Fruit fly (Drosophila melanogaster) whole organism, pupa: Measurements from ENCODE around the gene Spn75F.

ENCODE experiments used
- CG10348 ChIP-seq: fragments of 200-800 bp; sonication (Bioruptor generic); IDR thresholded peaks from 2 replicates; pipeline ENCODE4 v1.3.6; 2022; ENCODE audit warnings: missing biosample characterization, missing genetic modification characterization
- CG12605 ChIP-seq: fragments of 200-800 bp; sonication (Bioruptor generic); IDR thresholded peaks from 2 replicates; pipeline ENCODE4 v1.3.6; 2022; ENCODE audit warnings: missing biosample characterization, missing genetic modification characterization
- CG13204 ChIP-seq: fragments of 200-800 bp; sonication (Bioruptor generic); optimal IDR thresholded peaks from 2 replicates; lab custom pipeline; 2018; ENCODE audit warnings: missing biosample characterization, mild to moderate bottlenecking, missing genetic modification characterization, moderate library complexity
- CG14655 ChIP-seq: fragments of 200-800 bp; sonication (Bioruptor generic); optimal IDR thresholded peaks from 3 replicates; lab custom pipeline; 2017; ENCODE audit warnings: mild to moderate bottlenecking, missing biosample characterization, missing genetic modification reagents, missing genetic modification characterization
- CG15710 ChIP-seq: fragments of 200-800 bp; sonication (Bioruptor generic); optimal IDR thresholded peaks from 2 replicates; lab custom pipeline; 2018; ENCODE audit warnings: missing biosample characterization, mild to moderate bottlenecking, missing genetic modification characterization, moderate library complexity
- CG17806 ChIP-seq: fragments of 200-800 bp; sonication (Bioruptor generic); optimal IDR thresholded peaks from 2 replicates; lab custom pipeline; 2018; ENCODE audit warnings: missing biosample characterization, mild to moderate bottlenecking, missing genetic modification characterization, moderate library complexity
- CG32121 ChIP-seq: fragments of 200-800 bp; sonication (Bioruptor generic); IDR thresholded peaks from 2 replicates; pipeline ENCODE4 v1.3.6; 2022; ENCODE audit warnings: missing biosample characterization, missing genetic modification characterization
- CG34367 ChIP-seq: fragments of 200-800 bp; sonication (Bioruptor generic); optimal IDR thresholded peaks from 2 replicates; lab custom pipeline; 2018; ENCODE audit warnings: missing biosample characterization, mild to moderate bottlenecking, missing genetic modification characterization
- CG4496 ChIP-seq: fragments of 200-800 bp; sonication (Bioruptor generic); IDR thresholded peaks from 3 replicates; pipeline ENCODE4 v1.3.6; 2022; ENCODE audit warnings: missing biosample characterization, missing genetic modification characterization
- CG8159 ChIP-seq: fragments of 200-800 bp; sonication (Bioruptor generic); optimal IDR thresholded peaks from 3 replicates; lab custom pipeline; 2018; ENCODE audit warnings: missing biosample characterization, mild to moderate bottlenecking, missing genetic modification characterization, moderate library complexity
- CG8301 ChIP-seq: fragments of 200-800 bp; sonication (Bioruptor generic); optimal IDR thresholded peaks from 2 replicates; lab custom pipeline; 2018; ENCODE audit warnings: missing biosample characterization, mild to moderate bottlenecking, missing genetic modification characterization
- CG9948 ChIP-seq: fragments of 200-800 bp; sonication (Bioruptor generic); optimal IDR thresholded peaks from 2 replicates; lab custom pipeline; 2018; ENCODE audit warnings: missing biosample characterization, mild to moderate bottlenecking, missing genetic modification characterization, moderate library complexity
- D1 ChIP-seq: fragments of 200-800 bp; sonication (Bioruptor generic); optimal IDR thresholded peaks from 2 replicates; lab custom pipeline; 2018; ENCODE audit warnings: missing biosample characterization, mild to moderate bottlenecking, missing genetic modification characterization, moderate library complexity
- EcR ChIP-seq: fragments of 200-800 bp; sonication (Bioruptor generic); optimal IDR thresholded peaks from 3 replicates; lab custom pipeline; 2019; ENCODE audit warnings: missing biosample characterization, missing genetic modification characterization, mild to moderate bottlenecking, moderate library complexity, missing genetic modification reagents
- Ets98B ChIP-seq: fragments of 200-800 bp; sonication (Bioruptor generic); IDR thresholded peaks from 2 replicates; pipeline ENCODE4 v1.3.6; 2022; ENCODE audit warnings: missing biosample characterization, missing genetic modification characterization
- Pif1A ChIP-seq: fragments of 200-800 bp; sonication (Bioruptor generic); optimal IDR thresholded peaks from 3 replicates; lab custom pipeline; 2016; ENCODE audit warnings: missing biosample characterization, missing genetic modification characterization
- Pif1B ChIP-seq: fragments of 200-800 bp; sonication (Bioruptor generic); optimal IDR thresholded peaks from 3 replicates; lab custom pipeline; 2016; ENCODE audit warnings: missing biosample characterization, missing genetic modification characterization
- Snoo ChIP-seq: fragments of 200-800 bp; sonication (Bioruptor generic); optimal IDR thresholded peaks from 3 replicates; lab custom pipeline; 2017; ENCODE audit warnings: missing biosample characterization, mild to moderate bottlenecking, missing genetic modification characterization, inconsistent platforms
- fd96Ca ChIP-seq: fragments of 200-800 bp; sonication (Bioruptor generic); IDR thresholded peaks from 3 replicates; pipeline ENCODE4 v1.3.6; 2022; ENCODE audit warnings: missing biosample characterization, missing genetic modification characterization
- gl ChIP-seq: fragments of 200-800 bp; sonication (Bioruptor generic); optimal IDR thresholded peaks from 2 replicates; lab custom pipeline; 2018; ENCODE audit warnings: missing biosample characterization, mild to moderate bottlenecking, missing genetic modification characterization
- rn ChIP-seq: fragments of 200-800 bp; sonication (Bioruptor generic); IDR thresholded peaks from 2 replicates; pipeline ENCODE4 v1.3.6; 2022; ENCODE audit warnings: missing biosample characterization, missing genetic modification characterization

Gene Spn75F

DNA sequence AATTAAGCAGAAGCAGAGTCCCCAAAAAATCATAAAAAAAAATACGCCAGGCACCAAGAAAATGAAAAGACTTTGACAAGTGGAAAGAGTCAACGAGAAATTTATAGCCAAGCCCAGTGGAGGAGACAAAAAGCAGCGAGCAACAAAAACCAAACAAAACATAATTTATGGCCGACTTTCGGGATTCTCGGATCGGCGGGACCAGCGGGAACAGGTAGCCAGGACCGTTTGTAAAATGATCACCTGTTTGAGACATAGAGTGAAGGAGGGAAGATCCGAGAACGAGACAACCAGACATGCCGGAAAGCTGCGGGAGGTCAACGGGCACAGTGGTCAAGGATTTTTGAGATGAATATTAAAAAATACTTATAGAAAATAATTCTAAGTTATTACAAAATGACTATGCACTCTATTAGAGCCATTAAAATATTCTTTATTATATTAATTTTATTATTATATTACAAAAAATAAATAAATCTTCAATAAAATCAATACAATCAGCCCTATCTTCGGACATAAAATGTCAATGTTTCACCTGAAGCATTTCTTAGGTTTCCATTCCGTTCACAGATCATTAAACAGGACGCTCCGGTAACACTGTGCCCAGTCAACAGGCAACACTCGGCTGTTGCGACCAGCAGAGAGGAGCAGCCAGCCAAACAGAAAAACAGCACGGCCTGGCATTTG lies 38.3 kb upstream of the Spn75F start:
- TF ChIP-seq Snoo (tag; lab: Kevin White, UChicago): peak; percentile 68
- peak; percentile 70 for TF ChIP-seq CG17806 (tag; lab: Kevin White, UChicago)
- TF ChIP-seq Pif1A: peak; percentile 39
- peak; percentile 27 for TF ChIP-seq Pif1B (GFP tag; lab: Kevin White, UChicago)
- peak; percentile 80 for TF ChIP-seq CG14655 (GFP tag; lab: Kevin White, UChicago)
- TF ChIP-seq CG12605 (GFP tag; lab: Robert Waterston, UW): 0 out of 2 replicates have a peak, but pooled peaks have one; percentile 43
- peak; percentile 25; the same call in 1 of the 2 replicates for TF ChIP-seq CG32121 (GFP tag; lab: Robert Waterston, UW)
- TF ChIP-seq EcR (GFP tag; lab: Kevin White, UChicago): no peak
- TF ChIP-seq CG9948: peak; percentile 78
- TF ChIP-seq CG4496 (GFP tag; lab: Robert Waterston, UW): peak; percentile 61; the same call in 1 of the 3 replicates
- TF ChIP-seq gl (tag; lab: Kevin White, UChicago): peak; percentile 18
- peak; percentile 20 for TF ChIP-seq D1 (tag; lab: Kevin White, UChicago)
- no peak for TF ChIP-seq Ets98B (GFP tag; lab: Robert Waterston, UW)
- 0 out of 2 replicates have a peak, but pooled peaks have one; percentile 16 for TF ChIP-seq rn (GFP tag; lab: Robert Waterston, UW)
- no peak for TF ChIP-seq CG10348
- TF ChIP-seq CG13204 (GFP tag; lab: Kevin White, UChicago): peak; percentile 66
- TF ChIP-seq CG8301: peak; percentile 69
- TF ChIP-seq CG15710: peak; percentile 74
- no peak for TF ChIP-seq fd96Ca (GFP tag; lab: Robert Waterston, UW)
- peak; percentile 61 for TF ChIP-seq CG34367 (tag; lab: Kevin White, UChicago)
- peak; percentile 80 for TF ChIP-seq CG8159 (tag; lab: Kevin White, UChicago)

DNA sequence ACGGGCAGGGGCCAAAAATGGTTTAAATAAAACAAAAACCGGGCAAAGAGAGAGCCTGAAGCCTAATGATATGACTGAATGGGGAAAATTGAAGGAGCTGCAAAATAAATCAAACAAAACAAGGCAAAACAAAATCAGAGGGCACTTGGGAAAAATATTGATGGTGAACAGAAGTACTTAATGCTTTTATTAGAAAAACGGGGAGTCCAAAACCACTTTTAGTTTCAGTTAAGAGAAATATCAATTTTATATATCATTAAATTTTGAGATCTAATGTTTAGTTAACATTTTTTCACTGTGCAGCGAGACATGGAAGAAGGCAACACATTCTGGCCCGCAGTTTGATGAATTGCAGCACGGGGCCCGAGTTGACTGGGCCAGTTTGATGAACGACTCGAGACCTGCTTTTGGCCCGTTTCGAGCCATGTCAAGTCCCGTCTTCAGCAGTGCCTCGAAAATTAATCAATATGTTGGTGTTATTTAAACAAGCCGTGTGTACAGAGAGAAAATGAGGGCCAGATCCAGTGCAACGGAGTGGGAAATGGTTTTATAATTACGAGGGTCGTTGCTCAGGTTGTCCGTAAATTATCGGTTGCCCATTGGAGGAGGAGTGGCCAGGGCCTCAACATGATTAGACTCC lies 37.0 kb upstream of the Spn75F start:
- TF ChIP-seq D1 (tag; lab: Kevin White, UChicago) (no peak), CG14655 (GFP tag; lab: Kevin White, UChicago) (peak; percentile 69), CG15710 (peak; percentile 39), Ets98B (GFP tag; lab: Robert Waterston, UW) (peak; percentile 36; the same call in 1 of the 2 replicates), CG4496 (GFP tag; lab: Robert Waterston, UW) (peak; percentile 55; the same call in 2 of the 3 replicates), CG9948 (peak; percentile 37), fd96Ca (GFP tag; lab: Robert Waterston, UW) (0 out of 3 replicates have a peak, but pooled peaks have one; percentile 39), CG34367 (tag; lab: Kevin White, UChicago) (peak; percentile 21), CG8301 (peak; percentile 70), CG32121 (GFP tag; lab: Robert Waterston, UW) (peak; percentile 54), gl (tag; lab: Kevin White, UChicago) (no peak), rn (GFP tag; lab: Robert Waterston, UW) (no peak), CG17806 (tag; lab: Kevin White, UChicago) (peak; percentile 58), CG8159 (tag; lab: Kevin White, UChicago) (peak; percentile 51), CG12605 (GFP tag; lab: Robert Waterston, UW) (peak; percentile 49; the same call in 1 of the 2 replicates), CG10348 (no peak), Snoo (tag; lab: Kevin White, UChicago) (peak; percentile 55), Pif1A (peak; percentile 72), CG13204 (GFP tag; lab: Kevin White, UChicago) (no peak), Pif1B (GFP tag; lab: Kevin White, UChicago) (peak; percentile 61), EcR (GFP tag; lab: Kevin White, UChicago) (no peak)

DNA sequence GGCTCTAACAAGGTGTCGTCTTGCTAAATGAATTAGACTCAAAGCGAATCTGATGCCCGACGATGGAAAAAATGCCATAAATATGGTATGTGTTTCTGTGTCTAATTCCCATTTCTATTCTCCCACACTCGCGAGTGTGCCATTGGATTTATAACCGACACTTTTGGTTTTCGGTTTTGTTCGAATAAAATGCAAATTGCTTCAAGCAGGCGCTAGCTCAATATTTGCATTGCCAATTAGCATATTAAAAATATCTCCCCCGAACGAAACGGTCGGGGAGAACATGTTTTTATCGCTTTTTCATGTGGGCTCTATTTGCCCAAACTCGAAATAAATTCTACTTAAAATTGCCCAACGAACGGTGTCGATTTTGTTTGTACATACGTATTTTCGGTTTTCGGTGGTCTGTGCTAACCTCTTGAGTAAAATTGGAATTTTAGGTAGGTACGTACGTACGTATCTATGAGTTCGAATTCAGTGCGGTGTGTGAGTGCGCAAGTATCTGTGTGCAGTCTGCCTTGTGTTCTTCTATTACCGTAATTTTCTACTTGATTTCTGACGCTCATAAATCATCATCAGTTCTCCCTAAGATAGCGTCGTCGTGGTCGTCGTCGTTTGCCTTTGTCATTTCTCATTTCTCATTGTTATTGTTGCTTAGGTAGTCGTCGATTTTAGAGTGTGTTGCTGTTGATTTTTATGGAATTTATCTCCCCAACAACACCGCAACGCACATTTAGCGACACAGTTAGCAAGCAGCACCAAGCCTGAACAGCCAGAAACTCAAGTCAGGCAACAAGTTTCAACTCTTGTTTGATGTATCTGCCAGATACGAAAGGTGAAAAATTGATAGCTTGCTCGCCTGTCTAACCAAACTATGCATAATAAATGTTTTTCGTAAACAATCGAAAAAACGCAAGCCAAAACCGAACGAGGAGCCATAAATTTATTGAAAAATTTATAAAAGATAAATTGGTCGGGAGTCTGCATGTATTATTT lies 35.6 kb upstream of the Spn75F start:
- TF ChIP-seq gl (tag; lab: Kevin White, UChicago) (no peak), CG4496 (GFP tag; lab: Robert Waterston, UW) (no peak), fd96Ca (GFP tag; lab: Robert Waterston, UW) (no peak), CG14655 (GFP tag; lab: Kevin White, UChicago) (no peak), Pif1A (no peak), CG32121 (GFP tag; lab: Robert Waterston, UW) (no peak), EcR (GFP tag; lab: Kevin White, UChicago) (no peak), CG15710 (no peak), Pif1B (GFP tag; lab: Kevin White, UChicago) (no peak), CG13204 (GFP tag; lab: Kevin White, UChicago) (no peak), CG12605 (GFP tag; lab: Robert Waterston, UW) (no peak), CG34367 (tag; lab: Kevin White, UChicago) (no peak), CG8301 (no peak)

DNA sequence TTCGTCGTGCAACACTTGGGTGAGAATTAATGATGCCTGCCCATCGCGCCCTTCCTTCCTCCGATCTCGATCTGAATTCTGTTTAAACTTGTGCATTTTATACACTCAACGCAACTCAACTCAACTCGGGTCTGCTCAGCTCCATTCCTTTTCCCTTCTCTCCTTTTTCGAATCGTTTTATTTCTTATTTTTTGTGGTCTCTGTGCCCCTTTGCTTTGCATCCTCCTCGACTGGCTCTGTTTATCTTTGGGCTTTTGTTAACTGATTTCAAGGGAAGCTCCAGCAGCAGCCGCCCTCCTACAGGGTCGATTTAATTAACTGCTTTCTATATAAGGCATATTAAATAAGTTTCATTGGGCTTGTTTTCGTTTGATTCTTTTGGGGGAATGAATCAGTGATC lies 34.3 kb upstream of the Spn75F start:
- TF ChIP-seq Pif1B (GFP tag; lab: Kevin White, UChicago) (no peak), CG10348 (no peak), CG8301 (no peak), CG9948 (no peak), CG12605 (GFP tag; lab: Robert Waterston, UW) (no peak), gl (tag; lab: Kevin White, UChicago) (no peak), EcR (GFP tag; lab: Kevin White, UChicago) (peak; percentile 61), CG17806 (tag; lab: Kevin White, UChicago) (no peak), CG4496 (GFP tag; lab: Robert Waterston, UW) (no peak), CG32121 (GFP tag; lab: Robert Waterston, UW) (no peak), CG14655 (GFP tag; lab: Kevin White, UChicago) (no peak), CG34367 (tag; lab: Kevin White, UChicago) (no peak), fd96Ca (GFP tag; lab: Robert Waterston, UW) (no peak), Snoo (tag; lab: Kevin White, UChicago) (no peak), Ets98B (GFP tag; lab: Robert Waterston, UW) (no peak), CG13204 (GFP tag; lab: Kevin White, UChicago) (peak; percentile 13), rn (GFP tag; lab: Robert Waterston, UW) (no peak), CG15710 (no peak), CG8159 (tag; lab: Kevin White, UChicago) (peak; percentile 20), D1 (tag; lab: Kevin White, UChicago) (no peak), Pif1A (no peak)
